Worm (Caenorhabditis elegans): ENCODE measurements around the gene srbc-12.
"Not testable (repeated sequence)": the region's sequence is repeated elsewhere in the genome, so short reads cannot be mapped to it uniquely, and the experiment has no call there.

Gene srbc-12

DNA sequence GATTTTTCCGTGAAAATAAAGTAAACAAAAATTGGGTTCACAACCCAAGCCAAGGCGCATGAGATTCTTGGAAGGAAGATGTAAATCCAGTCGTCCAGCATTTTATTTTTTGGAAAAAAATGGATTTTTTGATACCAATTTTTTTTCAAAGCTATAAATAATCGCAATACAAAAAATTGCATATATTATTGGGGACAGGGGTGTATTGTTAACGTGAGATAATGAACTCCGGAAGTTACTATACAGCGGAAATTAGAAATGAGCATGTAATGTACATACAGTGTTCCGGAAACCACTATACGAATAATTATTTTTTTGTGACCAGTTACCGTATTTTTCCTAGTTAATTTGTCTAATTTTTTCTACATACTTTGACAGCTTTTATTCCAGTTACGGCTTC is 34.7 kb downstream of the srbc-12 start, which contains the start of gene srj-38:
Gene srj-38, minus strand, starts transcription at position 101 of the 400 bp plus-strand sequence.
- no peak for TF ChIP-seq K12H6.12 (tag; optimal IDR thresholded peaks at IDR 0.05)
- no peak for TF ChIP-seq ets-4 (GFP tag; optimal IDR thresholded peaks at IDR 0.05)
- no peak for TF ChIP-seq B0336.3 (GFP tag; IDR thresholded peaks at IDR 0.05)
- TF ChIP-seq attf-3 (GFP tag; conservative IDR thresholded peaks at IDR 0.05): no peak
- no peak for TF ChIP-seq mes-4 (tag; optimal IDR thresholded peaks at IDR 0.05)
- no peak for TF ChIP-seq nfyb-1 (GFP tag; IDR thresholded peaks at IDR 0.05)
- TF ChIP-seq ekl-4 (GFP tag; IDR thresholded peaks at IDR 0.05): no peak
- TF ChIP-seq hmg-20 (GFP tag; IDR thresholded peaks at IDR 0.05): no peak
- no peak for TF ChIP-seq madf-3 (GFP tag; IDR thresholded peaks at IDR 0.05)
- no peak for TF ChIP-seq F37B4.10 (GFP tag; IDR thresholded peaks at IDR 0.05)
- no peak for TF ChIP-seq nhr-27 (tag; optimal IDR thresholded peaks at IDR 0.05)
- TF ChIP-seq aptf-3 (GFP tag; IDR thresholded peaks at IDR 0.05): no peak
- TF ChIP-seq mcd-1 (GFP tag; IDR thresholded peaks at IDR 0.05): no peak
- no peak for TF ChIP-seq ztf-25 (GFP tag; IDR thresholded peaks at IDR 0.05)
- TF ChIP-seq K11D2.4 (GFP tag; IDR thresholded peaks at IDR 0.05): no peak
- TF ChIP-seq atf-7 (tag; optimal IDR thresholded peaks at IDR 0.05): no peak

DNA sequence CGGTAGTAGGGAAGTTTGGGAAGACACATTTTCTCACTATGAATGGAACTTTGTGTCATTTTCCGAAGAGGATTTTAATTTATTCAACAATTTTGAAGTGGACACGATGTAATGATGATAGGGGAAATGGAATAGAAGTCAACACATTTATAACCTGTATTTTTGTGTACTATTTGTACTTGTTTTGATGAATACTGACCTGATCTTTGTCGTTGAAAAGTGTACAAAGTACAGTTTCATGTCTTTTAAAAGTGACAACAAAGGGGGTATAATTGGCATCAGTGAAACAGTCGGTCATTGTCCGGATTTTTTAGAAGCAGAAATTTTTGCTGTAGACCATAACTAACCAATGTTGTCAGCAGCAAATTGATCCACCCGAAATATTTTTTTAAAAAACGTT is 39.6 kb downstream of the srbc-12 start, which contains the start of gene T02B11.6:
Gene T02B11.6, minus strand, starts transcription at position 101 of the 400 bp plus-strand sequence.
- TF ChIP-seq ztf-6 (GFP tag; IDR thresholded peaks at IDR 0.05): no peak
- no peak for TF ChIP-seq B0019.2 (GFP tag; conservative IDR thresholded peaks at IDR 0.05)
- no peak for TF ChIP-seq gei-17 (GFP tag; optimal IDR thresholded peaks at IDR 0.05)
- no peak for TF ChIP-seq akir-1 (GFP tag; optimal IDR thresholded peaks at IDR 0.05)
- no peak for TF ChIP-seq chd-7 (tag; optimal IDR thresholded peaks at IDR 0.05)
- no peak for TF ChIP-seq zim-3 (tag; optimal IDR thresholded peaks at IDR 0.05)
- no peak for TF ChIP-seq hmg-20 (GFP tag; IDR thresholded peaks at IDR 0.05)
- TF ChIP-seq egrh-3 (GFP tag; IDR thresholded peaks at IDR 0.05): no peak
- TF ChIP-seq ceh-58 (GFP tag; IDR thresholded peaks at IDR 0.05): no peak
- no peak for TF ChIP-seq B0261.1 (tag; optimal IDR thresholded peaks at IDR 0.05)
- no peak for TF ChIP-seq fkh-3 (tag; optimal IDR thresholded peaks at IDR 0.05)
- TF ChIP-seq nhr-90 (tag; optimal IDR thresholded peaks at IDR 0.05): no peak
- TF ChIP-seq hlh-26 (GFP tag; conservative IDR thresholded peaks at IDR 0.05): no peak
- TF ChIP-seq lin-26 (GFP tag; IDR thresholded peaks at IDR 0.05): no peak
- no peak for TF ChIP-seq pbrm-1 (GFP tag; IDR thresholded peaks at IDR 0.05)
- no peak for TF ChIP-seq cebp-2 (GFP tag; IDR thresholded peaks at IDR 0.05)
- no peak for TF ChIP-seq snpc-1.1 (tag; optimal IDR thresholded peaks at IDR 0.05; ENCODE audit: insufficient read depth)

DNA sequence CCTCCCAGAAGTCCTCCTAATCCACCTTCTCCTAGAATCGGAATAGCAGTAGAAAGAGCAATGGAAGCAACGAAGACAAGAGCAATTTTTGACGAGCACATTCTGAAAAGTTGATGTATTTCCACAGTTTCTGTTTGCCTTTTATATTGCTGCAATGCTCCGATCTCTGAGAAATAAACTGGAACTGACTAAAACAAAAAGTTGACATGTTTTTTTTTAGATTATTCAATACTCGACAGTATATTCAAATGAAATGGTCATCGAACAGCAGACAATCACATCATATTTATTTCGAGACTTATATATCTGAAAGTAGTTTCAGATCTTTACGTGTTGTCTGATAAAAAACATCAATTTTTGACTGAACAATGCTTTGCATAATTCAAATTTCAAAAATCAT is 40.8 kb downstream of the srbc-12 start, which contains the start of gene srlf-21:
Gene srlf-21, minus strand, starts transcription at position 101 of the 400 bp plus-strand sequence.
- TF ChIP-seq F37B4.10 (GFP tag; IDR thresholded peaks at IDR 0.05): no peak
- TF ChIP-seq hrde-1 (tag; optimal IDR thresholded peaks at IDR 0.05; ENCODE audit: borderline replicate concordance): no peak
- TF ChIP-seq tlf-1 (GFP tag; optimal IDR thresholded peaks at IDR 0.05): no peak
- no peak for TF ChIP-seq ZK185.1 (tag; optimal IDR thresholded peaks at IDR 0.05; ENCODE audit: poor library complexity, severe bottlenecking)

DNA sequence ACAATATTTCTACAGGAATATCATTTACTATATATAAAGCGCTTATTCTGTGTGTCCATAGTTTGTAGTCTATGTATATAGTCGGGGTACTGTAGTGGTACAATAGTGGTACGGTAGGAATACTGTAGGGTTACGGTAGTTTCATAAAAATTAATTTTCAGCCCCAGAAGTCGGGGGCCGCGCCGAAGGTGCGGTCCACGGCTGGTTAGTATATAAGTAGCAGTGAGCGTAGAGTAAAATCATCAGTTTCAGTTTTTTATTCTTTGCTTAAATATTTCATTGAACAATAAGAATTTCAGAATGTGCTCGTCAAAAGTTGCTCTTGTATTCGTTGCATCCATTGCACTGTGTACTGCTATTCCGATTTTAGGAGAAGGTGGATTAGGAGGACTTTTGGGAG is 41.2 kb downstream of the srbc-12 start, which contains the start of gene srlf-22:
Gene srlf-22, plus strand, starts transcription at position 301 of the 400 bp plus-strand sequence.
- TF ChIP-seq ceh-100 (GFP tag; IDR thresholded peaks at IDR 0.05); hrde-1 (tag; optimal IDR thresholded peaks at IDR 0.05; ENCODE audit: borderline replicate concordance); egl-18 (GFP tag; IDR thresholded peaks at IDR 0.05): not testable (repeated sequence)

Measured in whole organism, young adult.